Worm (Caenorhabditis elegans): Measurements from ENCODE around the gene H03G16.5.

DNA sequence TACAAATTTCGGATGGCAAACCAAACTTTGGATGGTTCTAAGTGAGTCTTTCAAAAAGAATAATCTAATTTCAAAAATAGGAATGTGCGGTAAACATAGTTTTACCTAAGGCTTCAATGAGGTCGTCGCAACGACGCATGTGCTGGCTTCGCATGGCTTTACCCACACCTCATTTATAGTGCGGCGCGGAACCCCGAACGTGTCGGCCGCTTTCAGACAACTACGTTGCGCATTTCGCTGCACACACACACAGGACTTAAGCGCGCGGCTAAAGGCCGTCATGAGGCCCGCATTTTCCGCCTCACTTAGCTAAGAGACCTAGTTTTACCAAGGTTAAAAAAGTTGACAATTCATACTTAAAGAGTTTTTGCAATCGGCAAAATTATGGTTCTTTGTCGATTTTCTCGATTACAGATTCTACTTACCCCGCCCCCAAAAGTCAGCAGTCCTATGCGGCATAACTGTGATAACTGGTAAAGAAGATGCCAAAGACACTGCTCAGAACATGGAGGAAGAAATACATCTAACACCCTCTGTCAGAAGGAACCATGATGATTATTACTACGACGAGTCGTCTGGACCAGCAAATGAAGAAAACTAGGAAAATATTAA is 36.2 kb upstream of the H03G16.5 start:
- no peak for TF ChIP-seq ceh-6 (GFP tag; optimal IDR thresholded peaks at IDR 0.05)
- TF ChIP-seq pha-4 (tag; optimal IDR thresholded peaks at IDR 0.05), result no peak
- no peak for TF ChIP-seq C38D4.7 (GFP tag; optimal IDR thresholded peaks at IDR 0.05)
- no peak for TF ChIP-seq fkh-10 (GFP tag; optimal IDR thresholded peaks at IDR 0.05)
- no peak for TF ChIP-seq sox-4 (tag; optimal IDR thresholded peaks at IDR 0.05)

Measured in whole organism, late embryonic.